Fruit fly (Drosophila melanogaster) whole organism, embryonic: ENCODE data around the gene bbg.

Experiments
- Aef1 ChIP-seq: fragments of 200-800 bp; sonication (Bioruptor generic); IDR thresholded peaks from 3 replicates; pipeline ENCODE4 v1.3.6; 2022; ENCODE audit warnings: missing biosample characterization, missing genetic modification characterization
- BEAF-32 ChIP-seq: fragments of 200-800 bp; sonication (Bioruptor generic); optimal IDR thresholded peaks from 3 replicates; lab custom pipeline; 2017; ENCODE audit warnings: missing biosample characterization, missing genetic modification characterization, mild to moderate bottlenecking, moderate library complexity, missing genetic modification reagents
- Blimp-1 ChIP-seq: fragments of 200-800 bp; sonication (Bioruptor generic); optimal IDR thresholded peaks from 3 replicates; lab custom pipeline; 2018; ENCODE audit warnings: missing biosample characterization, missing genetic modification characterization, mild to moderate bottlenecking, moderate library complexity, missing genetic modification reagents
- C15 ChIP-seq: fragments of 200-800 bp; sonication (Bioruptor generic); IDR thresholded peaks from 3 replicates; pipeline ENCODE4 v1.3.6; 2022; ENCODE audit warnings: missing biosample characterization, missing genetic modification characterization
- CG10147 ChIP-seq: fragments of 200-800 bp; sonication (Bioruptor generic); optimal IDR thresholded peaks from 2 replicates; lab custom pipeline; 2019; ENCODE audit warnings: missing biosample characterization, mild to moderate bottlenecking, missing genetic modification characterization, moderate library complexity
- CG10209 ChIP-seq: fragments of 200-800 bp; sonication (Bioruptor generic); optimal IDR thresholded peaks from 3 replicates; lab custom pipeline; 2017; ENCODE audit warnings: missing biosample characterization, mild to moderate bottlenecking, missing genetic modification characterization, missing genetic modification reagents
- CG10267 ChIP-seq: fragments of 200-800 bp; sonication (Bioruptor generic); optimal IDR thresholded peaks from 2 replicates; lab custom pipeline; 2018; ENCODE audit warnings: missing biosample characterization, mild to moderate bottlenecking, missing genetic modification characterization, moderate library complexity
- CG11695 ChIP-seq: fragments of 200-800 bp; sonication (Bioruptor generic); IDR thresholded peaks from 3 replicates; pipeline ENCODE4 v1.3.6; 2022; ENCODE audit warnings: missing biosample characterization, missing genetic modification characterization
- CG12155 ChIP-seq: fragments of 200-800 bp; sonication (Bioruptor generic); optimal IDR thresholded peaks from 3 replicates; lab custom pipeline; 2016; ENCODE audit warnings: missing biosample characterization, missing genetic modification characterization
- CG12942 ChIP-seq: fragments of 200-800 bp; sonication (Bioruptor generic); optimal IDR thresholded peaks from 3 replicates; lab custom pipeline; 2016; ENCODE audit warnings: missing biosample characterization, missing genetic modification characterization
- CG15479 ChIP-seq: fragments of 200-800 bp; sonication (Bioruptor generic); optimal IDR thresholded peaks from 3 replicates; lab custom pipeline; 2019; ENCODE audit warnings: missing biosample characterization, mild to moderate bottlenecking, missing genetic modification characterization, moderate library complexity
- CG15601 ChIP-seq: fragments of 200-800 bp; sonication (Bioruptor generic); optimal IDR thresholded peaks from 3 replicates; lab custom pipeline; 2019; ENCODE audit warnings: missing biosample characterization, mild to moderate bottlenecking, missing genetic modification characterization, moderate library complexity
- CG1602 ChIP-seq: fragments of 200-800 bp; sonication (Bioruptor generic); optimal IDR thresholded peaks from 3 replicates; lab custom pipeline; 2016; ENCODE audit warnings: missing biosample characterization, missing genetic modification characterization
- CG17361 ChIP-seq: fragments of 200-800 bp; sonication (Bioruptor generic); IDR thresholded peaks from 3 replicates; pipeline ENCODE4 v1.3.6; 2022; ENCODE audit warnings: missing biosample characterization, missing genetic modification characterization
- CG17385 ChIP-seq: fragments of 200-800 bp; sonication (Bioruptor generic); optimal IDR thresholded peaks from 3 replicates; lab custom pipeline; 2018; ENCODE audit warnings: missing biosample characterization, mild to moderate bottlenecking, missing genetic modification characterization
- CG18011 ChIP-seq: fragments of 200-800 bp; sonication (Bioruptor generic); optimal IDR thresholded peaks from 2 replicates; lab custom pipeline; 2017; ENCODE audit warnings: missing biosample characterization, missing genetic modification characterization, mild to moderate bottlenecking, moderate library complexity, missing genotype
- CG32532 ChIP-seq: fragments of 200-800 bp; sonication (Bioruptor generic); IDR thresholded peaks from 2 replicates; pipeline ENCODE4 v1.3.6; 2022; ENCODE audit warnings: missing biosample characterization, missing genetic modification characterization
- CG33213 ChIP-seq: fragments of 200-800 bp; sonication (Bioruptor generic); optimal IDR thresholded peaks from 3 replicates; lab custom pipeline; 2016; ENCODE audit warnings: missing biosample characterization, missing genetic modification characterization
- CG4707 ChIP-seq: fragments of 200-800 bp; sonication (Bioruptor generic); optimal IDR thresholded peaks from 2 replicates; lab custom pipeline; 2018; ENCODE audit warnings: missing biosample characterization, mild to moderate bottlenecking, missing genetic modification characterization, moderate library complexity
- CG4854 ChIP-seq: fragments of 200-800 bp; sonication (Bioruptor generic); optimal IDR thresholded peaks from 2 replicates; lab custom pipeline; 2016; ENCODE audit warnings: missing biosample characterization, missing genetic modification characterization, inconsistent platforms
- CG5245 ChIP-seq: fragments of 200-800 bp; sonication (Bioruptor generic); optimal IDR thresholded peaks from 3 replicates; lab custom pipeline; 2016; ENCODE audit warnings: missing biosample characterization, missing genetic modification characterization
- CG6813 ChIP-seq: fragments of 200-800 bp; sonication (Bioruptor generic); optimal IDR thresholded peaks from 2 replicates; lab custom pipeline; 2017; ENCODE audit warnings: missing biosample characterization, missing genetic modification characterization, mild to moderate bottlenecking, moderate library complexity, missing genetic modification reagents
- CG7745 ChIP-seq: fragments of 200-800 bp; sonication (Bioruptor generic); optimal IDR thresholded peaks from 2 replicates; lab custom pipeline; 2018; ENCODE audit warnings: missing biosample characterization, mild to moderate bottlenecking, missing genetic modification characterization, moderate library complexity
- CG9437 ChIP-seq: fragments of 200-800 bp; sonication (Bioruptor generic); optimal IDR thresholded peaks from 2 replicates; lab custom pipeline; 2018; ENCODE audit warnings: missing biosample characterization, mild to moderate bottlenecking, missing genetic modification characterization
- Dip3 ChIP-seq: fragments of 200-800 bp; sonication (Bioruptor generic); optimal IDR thresholded peaks from 3 replicates; lab custom pipeline; 2016; ENCODE audit warnings: missing biosample characterization, missing genetic modification characterization
- Fer1 ChIP-seq: fragments of 200-800 bp; sonication (Bioruptor generic); optimal IDR thresholded peaks from 2 replicates; lab custom pipeline; 2017; ENCODE audit warnings: missing biosample characterization, mild to moderate bottlenecking, missing genetic modification characterization
- HLHmδ ChIP-seq: fragments of 200-800 bp; sonication (Bioruptor generic); optimal IDR thresholded peaks from 2 replicates; lab custom pipeline; 2018; ENCODE audit warnings: missing biosample characterization, mild to moderate bottlenecking, missing genetic modification characterization, moderate library complexity
- Hr3 ChIP-seq: fragments of 200-800 bp; sonication (Bioruptor generic); optimal IDR thresholded peaks from 3 replicates; lab custom pipeline; 2016; ENCODE audit warnings: missing biosample characterization, missing genetic modification characterization
- Hr51 ChIP-seq, 2 experiments: fragments of 200-800 bp; sonication (Bioruptor generic); optimal IDR thresholded peaks; 2 replicates in 1 of 2; 3 replicates in 1 of 2; lab custom pipeline; 2016 to 2018; ENCODE audit warnings: missing biosample characterization in 2 of 2, missing genetic modification characterization in 2 of 2, mild to moderate bottlenecking in 1 of 2, moderate library complexity in 1 of 2
- Max ChIP-seq: fragments of 200-800 bp; sonication (Bioruptor generic); optimal IDR thresholded peaks from 2 replicates; lab custom pipeline; 2016; ENCODE audit warnings: missing biosample characterization, mild to moderate bottlenecking, missing genetic modification characterization
- NK7.1 ChIP-seq: fragments of 200-800 bp; sonication (Bioruptor generic); optimal IDR thresholded peaks from 3 replicates; lab custom pipeline; 2016; ENCODE audit warnings: missing biosample characterization, missing genetic modification characterization
- Neu2 ChIP-seq: fragments of 200-800 bp; sonication (Bioruptor generic); optimal IDR thresholded peaks from 3 replicates; lab custom pipeline; 2016; ENCODE audit warnings: missing biosample characterization, missing genetic modification characterization, borderline replicate concordance
- Nf-YC ChIP-seq: fragments of 200-800 bp; optimal IDR thresholded peaks from 3 replicates; lab custom pipeline; 2019; ENCODE audit warnings: missing biosample characterization, mild to moderate bottlenecking, missing genetic modification characterization, moderate library complexity
- Oli ChIP-seq: fragments of 200-800 bp; sonication (Bioruptor generic); optimal IDR thresholded peaks from 2 replicates; lab custom pipeline; 2018; ENCODE audit warnings: missing biosample characterization, mild to moderate bottlenecking, missing genetic modification characterization, moderate library complexity
- Opbp ChIP-seq: fragments of 200-800 bp; sonication (Bioruptor generic); IDR thresholded peaks from 3 replicates; pipeline ENCODE4 v1.3.6; 2022; ENCODE audit warnings: missing biosample characterization, missing genetic modification characterization; ENCODE audit not compliant: partially characterized antibody
- az2 ChIP-seq: fragments of 200-800 bp; sonication (Bioruptor generic); optimal IDR thresholded peaks from 3 replicates; lab custom pipeline; 2016; ENCODE audit warnings: missing biosample characterization, missing genetic modification characterization
- chinmo ChIP-seq: fragments of 200-800 bp; sonication (Bioruptor generic); IDR thresholded peaks from 4 replicates; pipeline ENCODE4 v1.3.6; 2022; ENCODE audit warnings: missing biosample characterization, missing genetic modification characterization; ENCODE audit not compliant: partially characterized antibody
- disco-r ChIP-seq: fragments of 200-800 bp; sonication (Bioruptor generic); optimal IDR thresholded peaks from 2 replicates; lab custom pipeline; 2016; ENCODE audit warnings: missing biosample characterization, missing genetic modification characterization
- ems ChIP-seq: fragments of 200-800 bp; sonication (Bioruptor generic); optimal IDR thresholded peaks from 3 replicates; lab custom pipeline; 2016; ENCODE audit warnings: missing biosample characterization, missing genetic modification characterization
- esg ChIP-seq: fragments of 200-800 bp; sonication (Bioruptor generic); conservative IDR thresholded peaks from 2 replicates; pipeline ENCODE4 v1.3.6; 2022; ENCODE audit warnings: missing biosample characterization, missing genetic modification characterization
- gem ChIP-seq: fragments of 200-800 bp; sonication (Bioruptor generic); optimal IDR thresholded peaks from 2 replicates; lab custom pipeline; 2019; ENCODE audit warnings: missing biosample characterization, mild to moderate bottlenecking, missing genetic modification characterization, moderate library complexity
- ken ChIP-seq: fragments of 200-800 bp; sonication (Bioruptor generic); IDR thresholded peaks from 3 replicates; pipeline ENCODE4 v1.3.6; 2022; ENCODE audit warnings: missing biosample characterization, missing genetic modification characterization
- nom ChIP-seq: fragments of 200-800 bp; sonication (Bioruptor generic); optimal IDR thresholded peaks from 2 replicates; lab custom pipeline; 2017; ENCODE audit warnings: missing biosample characterization, missing genetic modification characterization, mild to moderate bottlenecking, moderate library complexity, missing genetic modification reagents
- phol ChIP-seq: fragments of 200-800 bp; sonication (Bioruptor generic); optimal IDR thresholded peaks from 3 replicates; lab custom pipeline; 2018; ENCODE audit warnings: missing biosample characterization, mild to moderate bottlenecking, missing genetic modification characterization, moderate library complexity
- prd ChIP-seq, 3 experiments: fragments of >200 bp in 2 of 3; fragments of 200-800 bp in 1 of 3; sonication (Bioruptor generic) in 1 of 3; optimal IDR thresholded peaks in 2 of 3; IDR thresholded peaks in 1 of 3; 2 replicates in 2 of 3; 3 replicates in 1 of 3; pipeline versions ENCODE4 v1.3.6 to Lab custom; 2017 to 2022; ENCODE audit warnings: missing biosample characterization in 1 of 3, missing genetic modification characterization in 1 of 3
- repo ChIP-seq: fragments of 200-800 bp; sonication (Bioruptor generic); optimal IDR thresholded peaks from 2 replicates; lab custom pipeline; 2016; ENCODE audit warnings: missing biosample characterization, missing genetic modification characterization
- row ChIP-seq: fragments of 200-800 bp; sonication (Bioruptor generic); IDR thresholded peaks from 3 replicates; pipeline ENCODE4 v1.3.6; 2022; ENCODE audit warnings: missing biosample characterization, missing genetic modification characterization
- unpg ChIP-seq: fragments of 200-800 bp; sonication (Bioruptor generic); optimal IDR thresholded peaks from 3 replicates; lab custom pipeline; 2018; ENCODE audit warnings: missing biosample characterization, mild to moderate bottlenecking, missing genetic modification characterization, moderate library complexity

The bbg gene

DNA sequence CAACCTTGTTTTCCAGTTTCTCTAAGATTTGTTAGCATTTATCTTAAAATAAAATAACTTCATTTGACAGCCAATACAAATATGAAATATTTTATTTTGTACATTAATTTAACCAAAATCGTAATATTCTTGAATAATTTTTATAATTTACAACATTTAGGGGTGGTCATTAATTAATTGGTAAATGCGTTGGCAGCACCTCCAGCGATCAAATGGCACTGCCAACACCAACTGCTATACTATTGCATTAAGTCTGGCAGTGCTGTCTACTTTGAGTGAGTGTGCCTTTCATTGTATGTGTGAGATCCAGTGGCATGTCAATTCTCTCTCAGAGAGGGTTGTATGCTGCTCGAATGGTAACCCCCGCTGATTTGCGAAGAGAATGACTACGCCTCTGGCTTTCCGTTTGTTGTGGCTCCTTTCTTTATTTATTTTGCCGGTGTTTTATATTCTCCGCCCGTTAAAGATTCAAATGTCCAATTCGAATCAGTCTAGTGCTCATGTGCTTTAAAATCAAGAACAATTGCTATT is 125.9 kb downstream of the bbg start, which contains the start of gene CG3919:
Gene CG3919 (plus strand): TSS at position 481 of the 531 bp plus-strand sequence.
- TF ChIP-seq BEAF-32 (GFP tag; lab: Kevin White, UChicago) (peak; percentile 23), CG17361 (peak; percentile 81), C15 (GFP tag; lab: Robert Waterston, UW) (no peak), NK7.1 (peak; percentile 66), CG12155 (GFP tag; lab: Kevin White, UChicago) (peak; percentile 48), CG9437 (GFP tag; lab: Kevin White, UChicago) (peak; percentile 53), Oli (peak; percentile 59), prd (optimal IDR thresholded peaks at IDR 0.05; lab: Kevin White, UChicago) (no peak), prd (GFP tag; IDR thresholded peaks at IDR 0.05; lab: Robert Waterston, UW) (peak; percentile 71; the same call in 2 of the 3 replicates), Nf-YC (tag; lab: Kevin White, UChicago) (peak; percentile 50), CG15601 (tag; lab: Kevin White, UChicago) (peak; percentile 19), ken (GFP tag; lab: Robert Waterston, UW) (peak; percentile 77), CG17385 (peak; percentile 10), row (GFP tag; lab: Robert Waterston, UW) (peak; percentile 89), CG10209 (GFP tag; lab: Kevin White, UChicago) (peak; percentile 61), CG5245 (GFP tag; lab: Kevin White, UChicago) (peak; percentile 24), disco-r (GFP tag; lab: Kevin White, UChicago) (no peak), HLHmδ (peak; percentile 77), Dip3 (GFP tag; lab: Kevin White, UChicago) (no peak), CG10267 (tag; lab: Kevin White, UChicago) (peak; percentile 40), CG15479 (GFP tag; lab: Kevin White, UChicago) (peak; percentile 11), CG32532 (GFP tag; lab: Robert Waterston, UW) (peak; percentile 70; the same call in 1 of the 2 replicates), CG4854 (no peak), gem (tag; lab: Kevin White, UChicago) (peak; percentile 82), CG11695 (GFP tag; lab: Robert Waterston, UW) (no peak), chinmo (peak; percentile 64; the same call in 1 of the 4 replicates), esg (GFP tag; lab: Robert Waterston, UW) (peak; percentile 35; the same call in 1 of the 2 replicates), CG4707 (GFP tag; lab: Kevin White, UChicago) (no peak), ems (no peak), Max (peak; percentile 36), Blimp-1 (GFP tag; lab: Kevin White, UChicago) (peak; percentile 47), unpg (GFP tag; lab: Kevin White, UChicago) (peak; percentile 56), CG6813 (GFP tag; lab: Kevin White, UChicago) (peak; percentile 26), CG12942 (GFP tag; lab: Kevin White, UChicago) (peak; percentile 34), CG7745 (tag; lab: Kevin White, UChicago) (peak; percentile 18), CG33213 (GFP tag; lab: Kevin White, UChicago) (peak; percentile 61), Neu2 (GFP tag; lab: Kevin White, UChicago) (no peak), az2 (GFP tag; lab: Kevin White, UChicago) (peak; percentile 51), phol (peak; percentile 81), Hr3 (GFP tag; lab: Kevin White, UChicago) (peak; percentile 66), Aef1 (GFP tag; lab: Robert Waterston, UW) (0 out of 3 replicates have a peak, but pooled peaks have one; percentile 47), Hr51 (GFP tag; optimal IDR thresholded peaks at IDR 0.05; lab: Kevin White, UChicago) (peak in 1 of 2 experiments; percentile 68), Fer1 (GFP tag; lab: Kevin White, UChicago) (peak; percentile 9), CG18011 (GFP tag; lab: Kevin White, UChicago) (peak; percentile 19), nom (peak; percentile 67), CG10147 (peak; percentile 39), CG1602 (GFP tag; lab: Kevin White, UChicago) (peak; percentile 37), repo (no peak), Opbp (GFP tag; lab: Robert Waterston, UW) (no peak; the same call in 2 of the 3 replicates)
